Fruit fly (Drosophila melanogaster) whole organism, prepupa: ENCODE data around the gene t-cup.
A peak's percentile ranks its signal among the peaks of the same experiment; 100 is the strongest.

Experiments used
- CG10669 ChIP-seq: fragments of 200-800 bp; sonication (Bioruptor generic); optimal IDR thresholded peaks from 3 replicates; lab custom pipeline; 2018; ENCODE audit warnings: missing biosample characterization, mild to moderate bottlenecking, missing genetic modification characterization, moderate library complexity
- CG11294 ChIP-seq: fragments of 200-800 bp; sonication (Bioruptor generic); IDR thresholded peaks from 2 replicates; pipeline ENCODE4 v1.3.6; 2022; ENCODE audit warnings: missing biosample characterization, missing genetic modification characterization
- CG11762 ChIP-seq: fragments of 200-800 bp; sonication (Bioruptor generic); optimal IDR thresholded peaks from 3 replicates; lab custom pipeline; 2016; ENCODE audit warnings: missing biosample characterization, missing genetic modification characterization; ENCODE audit not compliant: insufficient read depth
- CG11902 ChIP-seq: fragments of 200-800 bp; sonication (Bioruptor generic); optimal IDR thresholded peaks from 3 replicates; lab custom pipeline; 2016; ENCODE audit warnings: missing biosample characterization, missing genetic modification characterization
- CG16779 ChIP-seq: fragments of 200-800 bp; sonication (Bioruptor generic); optimal IDR thresholded peaks from 3 replicates; lab custom pipeline; 2017; ENCODE audit warnings: missing biosample characterization, mild to moderate bottlenecking, missing genetic modification characterization
- CG31627 ChIP-seq: fragments of 200-800 bp; sonication (Bioruptor generic); optimal IDR thresholded peaks from 3 replicates; lab custom pipeline; 2016; ENCODE audit warnings: missing biosample characterization, missing genetic modification characterization
- CG32006 ChIP-seq: fragments of 200-800 bp; sonication (Bioruptor generic); optimal IDR thresholded peaks from 3 replicates; lab custom pipeline; 2017; ENCODE audit warnings: missing biosample characterization, mild to moderate bottlenecking, missing genetic modification characterization
- CG4318 ChIP-seq: fragments of 200-800 bp; sonication (Bioruptor generic); optimal IDR thresholded peaks from 3 replicates; lab custom pipeline; 2017; ENCODE audit warnings: missing biosample characterization, mild to moderate bottlenecking, missing genetic modification characterization
- CG6163 ChIP-seq: fragments of 200-800 bp; sonication (Bioruptor generic); IDR thresholded peaks from 3 replicates; pipeline ENCODE4 v1.3.6; 2022; ENCODE audit warnings: missing biosample characterization, missing genetic modification characterization
- CG6276 ChIP-seq: fragments of 200-800 bp; sonication (Bioruptor generic); optimal IDR thresholded peaks from 2 replicates; lab custom pipeline; 2017; ENCODE audit warnings: missing biosample characterization, mild to moderate bottlenecking, missing genetic modification characterization
- CG6792 ChIP-seq: fragments of 200-800 bp; sonication (Bioruptor generic); optimal IDR thresholded peaks from 3 replicates; lab custom pipeline; 2016; ENCODE audit warnings: missing biosample characterization, missing genetic modification characterization
- CG6808 ChIP-seq: fragments of 200-800 bp; sonication (Bioruptor generic); optimal IDR thresholded peaks from 3 replicates; lab custom pipeline; 2017; ENCODE audit warnings: missing biosample characterization, missing genetic modification characterization, mild to moderate bottlenecking, moderate library complexity, missing genetic modification reagents
- CG7368 ChIP-seq: fragments of 200-800 bp; sonication (Bioruptor generic); optimal IDR thresholded peaks from 3 replicates; lab custom pipeline; 2016; ENCODE audit warnings: missing biosample characterization, missing genetic modification characterization
- CG8632 ChIP-seq: fragments of 200-800 bp; sonication (Bioruptor generic); optimal IDR thresholded peaks from 3 replicates; lab custom pipeline; 2016; ENCODE audit warnings: missing biosample characterization, missing genetic modification characterization
- CG9139 ChIP-seq: fragments of 200-800 bp; sonication (Bioruptor generic); optimal IDR thresholded peaks from 3 replicates; lab custom pipeline; 2017; ENCODE audit warnings: missing biosample characterization, mild to moderate bottlenecking, missing genetic modification characterization
- Eip93F ChIP-seq: fragments of 200-800 bp; sonication (Bioruptor generic); optimal IDR thresholded peaks from 2 replicates; lab custom pipeline; 2016; ENCODE audit warnings: missing biosample characterization, mild to moderate bottlenecking, missing genetic modification characterization
- Ets21C ChIP-seq: fragments of 200-800 bp; sonication (Bioruptor generic); optimal IDR thresholded peaks from 3 replicates; lab custom pipeline; 2016; ENCODE audit warnings: missing biosample characterization, missing genetic modification characterization
- Gug ChIP-seq: fragments of 200-800 bp; sonication (Bioruptor generic); IDR thresholded peaks from 2 replicates; pipeline ENCODE4 v1.3.6; 2022; ENCODE audit warnings: missing biosample characterization, missing genetic modification characterization
- Hr38 ChIP-seq: sonication (Bioruptor generic); optimal IDR thresholded peaks from 2 replicates; lab custom pipeline; 2016; ENCODE audit warnings: missing biosample characterization, missing genetic modification characterization
- Hr39 ChIP-seq: fragments of 200-800 bp; sonication (Bioruptor generic); optimal IDR thresholded peaks from 2 replicates; lab custom pipeline; 2016; ENCODE audit warnings: missing biosample characterization, missing genetic modification characterization
- Hr4 ChIP-seq: fragments of 200-800 bp; sonication (Bioruptor generic); optimal IDR thresholded peaks from 3 replicates; lab custom pipeline; 2016; ENCODE audit warnings: missing biosample characterization, missing genetic modification characterization
- Lpt ChIP-seq: fragments of 200-800 bp; sonication (Bioruptor generic); optimal IDR thresholded peaks from 3 replicates; lab custom pipeline; 2016; ENCODE audit warnings: missing biosample characterization, missing genetic modification characterization
- Smox ChIP-seq: fragments of 200-800 bp; sonication (Bioruptor generic); optimal IDR thresholded peaks from 3 replicates; lab custom pipeline; 2016; ENCODE audit warnings: missing biosample characterization, missing genetic modification characterization
- Sox15 ChIP-seq: fragments of 200-800 bp; sonication (Bioruptor generic); optimal IDR thresholded peaks from 3 replicates; lab custom pipeline; 2016; ENCODE audit warnings: missing biosample characterization, missing genetic modification characterization
- cyc ChIP-seq: fragments of 200-800 bp; sonication (Bioruptor generic); optimal IDR thresholded peaks from 3 replicates; lab custom pipeline; 2016; ENCODE audit warnings: missing biosample characterization, missing genetic modification characterization
- dac ChIP-seq: fragments of 200-800 bp; sonication (Bioruptor generic); optimal IDR thresholded peaks from 2 replicates; lab custom pipeline; 2017; ENCODE audit warnings: missing biosample characterization, mild to moderate bottlenecking, missing genetic modification characterization
- dsx ChIP-seq: fragments of 200-800 bp; optimal IDR thresholded peaks from 3 replicates; lab custom pipeline; 2019; ENCODE audit warnings: missing biosample characterization, mild to moderate bottlenecking, missing genetic modification characterization, moderate library complexity; ENCODE audit not compliant: poor library complexity, severe bottlenecking
- eg ChIP-seq: fragments of 200-800 bp; sonication (Bioruptor generic); IDR thresholded peaks from 3 replicates; pipeline ENCODE4 v1.3.6; 2022; ENCODE audit warnings: missing biosample characterization, missing genetic modification characterization
- fd59A ChIP-seq: fragments of 200-800 bp; sonication (Bioruptor generic); optimal IDR thresholded peaks from 2 replicates; lab custom pipeline; 2017; ENCODE audit warnings: missing biosample characterization, mild to moderate bottlenecking, missing genetic modification characterization, missing genetic modification reagents
- fd85E ChIP-seq: fragments of 200-800 bp; sonication (Bioruptor generic); optimal IDR thresholded peaks from 3 replicates; lab custom pipeline; 2016; ENCODE audit warnings: missing biosample characterization, missing genetic modification characterization
- fkh ChIP-seq: fragments of 200-800 bp; sonication (Bioruptor generic); optimal IDR thresholded peaks from 3 replicates; lab custom pipeline; 2017; ENCODE audit warnings: missing biosample characterization, mild to moderate bottlenecking, missing genetic modification characterization, moderate library complexity
- lz ChIP-seq: fragments of 200-800 bp; sonication (Bioruptor generic); optimal IDR thresholded peaks from 3 replicates; lab custom pipeline; 2016; ENCODE audit warnings: missing biosample characterization, missing genetic modification characterization
- net ChIP-seq: fragments of 200-800 bp; sonication (Bioruptor generic); optimal IDR thresholded peaks from 3 replicates; lab custom pipeline; 2016; ENCODE audit warnings: missing biosample characterization, missing genetic modification characterization
- pdm3 ChIP-seq: fragments of 200-800 bp; sonication (Bioruptor generic); optimal IDR thresholded peaks from 3 replicates; lab custom pipeline; 2016; ENCODE audit warnings: missing biosample characterization, missing genetic modification characterization
- spab ChIP-seq: fragments of 200-800 bp; sonication (Bioruptor generic); optimal IDR thresholded peaks from 2 replicates; lab custom pipeline; 2017; ENCODE audit warnings: missing biosample characterization, mild to moderate bottlenecking, missing genetic modification characterization, missing genetic modification reagents
- vri ChIP-seq: fragments of 200-800 bp; sonication (Bioruptor generic); optimal IDR thresholded peaks from 3 replicates; lab custom pipeline; 2016; ENCODE audit warnings: missing biosample characterization, mild to moderate bottlenecking, missing genetic modification characterization

t-cup gene

dm6 chr2L:12542018-12542417 is 44.9 kb upstream of the t-cup start (continued):
- no peak for TF ChIP-seq Sox15 (GFP tag; lab: Kevin White, UChicago)
- no peak for TF ChIP-seq fd59A
- peak; percentile 39 for TF ChIP-seq vri
- peak; percentile 25 for TF ChIP-seq CG31627 (GFP tag; lab: Kevin White, UChicago)
- peak; percentile 18 for TF ChIP-seq lz (GFP tag; lab: Kevin White, UChicago)
- TF ChIP-seq CG4318 (GFP tag; lab: Kevin White, UChicago): no peak
- TF ChIP-seq dsx (GFP tag; lab: Kevin White, UChicago): no peak
- no peak for TF ChIP-seq CG6808 (GFP tag; lab: Kevin White, UChicago)
- no peak for TF ChIP-seq Hr4 (GFP tag; lab: Kevin White, UChicago)
- TF ChIP-seq Ets21C: no peak
- TF ChIP-seq CG8632 (GFP tag; lab: Kevin White, UChicago): no peak
- no peak for TF ChIP-seq Lpt (GFP tag; lab: Kevin White, UChicago)
- no peak for TF ChIP-seq dac (GFP tag; lab: Kevin White, UChicago)
- TF ChIP-seq CG9139: no peak
- no peak for TF ChIP-seq CG10669
- TF ChIP-seq pdm3 (GFP tag; lab: Kevin White, UChicago): no peak
- TF ChIP-seq Eip93F (GFP tag; lab: Kevin White, UChicago): no peak
- TF ChIP-seq net: no peak
- TF ChIP-seq CG6276 (GFP tag; lab: Kevin White, UChicago): no peak
- no peak for TF ChIP-seq Hr38 (GFP tag; lab: Kevin White, UChicago)
- no peak for TF ChIP-seq Smox (GFP tag; lab: Kevin White, UChicago)

- TF ChIP-seq CG11762 (GFP tag; lab: Kevin White, UChicago) (no peak), cyc (GFP tag; lab: Kevin White, UChicago) (no peak), CG7368 (GFP tag; lab: Kevin White, UChicago) (no peak), fd85E (GFP tag; lab: Kevin White, UChicago) (no peak), CG4318 (GFP tag; lab: Kevin White, UChicago) (no peak), net (no peak), CG11294 (GFP tag; lab: Robert Waterston, UW) (no peak)
These were observed 43.1 kb upstream of the t-cup start for dm6 chr2L:12540246-12540645.

dm6 chr2L:12539334-12539733 is 42.2 kb upstream of the t-cup start:
- TF ChIP-seq CG10669: no peak
- TF ChIP-seq CG11902: no peak
- no peak for TF ChIP-seq CG32006 (GFP tag; lab: Kevin White, UChicago)

DNA sequence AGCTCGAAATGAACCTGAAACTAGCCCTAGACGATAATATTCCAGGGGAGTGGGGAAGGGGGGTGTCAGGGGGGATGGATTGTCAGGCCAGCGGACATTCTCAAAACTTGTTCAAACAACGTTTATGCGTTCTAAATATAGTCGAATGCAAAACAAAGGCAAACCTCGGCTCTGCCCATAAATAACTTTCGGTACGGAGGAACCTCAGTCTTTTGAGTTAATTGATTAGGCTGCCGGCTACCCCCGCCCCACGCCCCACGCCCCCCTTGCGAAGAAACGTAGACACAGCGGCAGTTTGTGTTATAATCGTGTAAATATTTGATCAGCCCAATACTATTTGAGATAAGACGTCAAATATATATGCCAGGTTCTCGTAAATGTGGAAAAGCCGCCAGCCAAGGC is 38.5 kb upstream of the t-cup start:
- TF ChIP-seq Hr39 (GFP tag; lab: Kevin White, UChicago) (no peak), CG6808 (GFP tag; lab: Kevin White, UChicago) (no peak), CG16779 (tag; lab: Kevin White, UChicago) (peak; percentile 45), CG6163 (GFP tag; lab: Robert Waterston, UW) (no peak), spab (GFP tag; lab: Kevin White, UChicago) (no peak), fkh (GFP tag; lab: Kevin White, UChicago) (peak; percentile 100), Gug (no peak), dsx (GFP tag; lab: Kevin White, UChicago) (peak; percentile 8), Hr38 (GFP tag; lab: Kevin White, UChicago) (no peak), eg (0 out of 3 replicates have a peak, but pooled peaks have one; percentile 42), CG6792 (no peak)
